Worm (Caenorhabditis elegans) whole organism, mixed stage, embryonic: ENCODE results near the gene grd-2.

Source experiments
- M03D4.4 ChIP-seq: sonication (generic microtip); optimal IDR thresholded peaks from 2 replicates; lab custom pipeline; 2017; ENCODE audit warnings: mild to moderate bottlenecking, missing genetic modification characterization, missing compliant biosample characterization
- bed-3 ChIP-seq: fragments of 200-800 bp; sonication (Bioruptor generic); optimal IDR thresholded peaks from 3 replicates; lab custom pipeline; 2018; ENCODE audit warnings: mild to moderate bottlenecking, missing genetic modification characterization, moderate library complexity, missing compliant biosample characterization
- blmp-1 ChIP-seq: fragments of 150-350 bp; optimal IDR thresholded peaks from 2 replicates; lab custom pipeline; 2014; ENCODE audit warnings: missing biosample characterization, missing genetic modification characterization
- ceh-39 ChIP-seq: fragments of 150-350 bp; optimal IDR thresholded peaks from 2 replicates; lab custom pipeline; 2014; ENCODE audit warnings: missing biosample characterization, missing genetic modification characterization
- ceh-43 ChIP-seq: fragments of 200-800 bp; sonication (Bioruptor generic); optimal IDR thresholded peaks from 2 replicates; lab custom pipeline; 2018; ENCODE audit warnings: mild to moderate bottlenecking, missing genetic modification characterization, moderate library complexity, missing compliant biosample characterization
- ceh-83 ChIP-seq: fragments of 200-800 bp; sonication (Bioruptor generic); optimal IDR thresholded peaks from 2 replicates; lab custom pipeline; 2018; ENCODE audit warnings: mild to moderate bottlenecking, missing genetic modification characterization, missing compliant biosample characterization
- ces-1 ChIP-seq: fragments of 150-350 bp; optimal IDR thresholded peaks from 2 replicates; lab custom pipeline; 2014; ENCODE audit warnings: missing biosample characterization, missing genetic modification reagents, missing genetic modification characterization
- cnd-1 ChIP-seq: fragments of 200-800 bp; sonication (Bioruptor generic); optimal IDR thresholded peaks from 2 replicates; lab custom pipeline; 2018; ENCODE audit warnings: mild to moderate bottlenecking, missing genetic modification characterization, missing compliant biosample characterization
- drap-1 ChIP-seq: fragments of 200-800 bp; sonication (Bioruptor generic); optimal IDR thresholded peaks from 3 replicates; lab custom pipeline; 2018; ENCODE audit warnings: mild to moderate bottlenecking, missing genetic modification characterization, missing compliant biosample characterization
- elt-1 ChIP-seq: sonication (generic microtip); optimal IDR thresholded peaks from 2 replicates; lab custom pipeline; 2017; ENCODE audit warnings: missing genetic modification characterization, mild to moderate bottlenecking, missing compliant biosample characterization, antibody characterized with exemption, moderate library complexity, borderline replicate concordance; ENCODE audit not compliant: insufficient read depth
- elt-3 ChIP-seq: fragments of 150-350 bp; optimal IDR thresholded peaks from 2 replicates; lab custom pipeline; 2014; ENCODE audit warnings: missing biosample characterization, missing genetic modification characterization
- flh-1 ChIP-seq: fragments of 200-800 bp; sonication (Bioruptor generic); optimal IDR thresholded peaks from 2 replicates; lab custom pipeline; 2018; ENCODE audit warnings: mild to moderate bottlenecking, missing genetic modification characterization, moderate library complexity, missing compliant biosample characterization
- ham-2 ChIP-seq: fragments of 200-800 bp; sonication (Bioruptor generic); optimal IDR thresholded peaks from 2 replicates; lab custom pipeline; 2018; ENCODE audit warnings: mild to moderate bottlenecking, missing genetic modification characterization, missing compliant biosample characterization
- hlh-1 ChIP-seq: fragments of 150-350 bp; optimal IDR thresholded peaks from 2 replicates; lab custom pipeline; 2014; ENCODE audit warnings: missing biosample characterization, missing genetic modification reagents, missing genetic modification characterization
- lin-13 ChIP-seq: fragments of 150-350 bp; optimal IDR thresholded peaks from 2 replicates; lab custom pipeline; 2014; ENCODE audit warnings: missing biosample characterization, missing genetic modification characterization
- lin-32 ChIP-seq: fragments of 200-800 bp; sonication (Bioruptor generic); optimal IDR thresholded peaks from 2 replicates; lab custom pipeline; 2018; ENCODE audit warnings: mild to moderate bottlenecking, missing genetic modification characterization, missing compliant biosample characterization
- lsy-2 ChIP-seq: fragments of 150-350 bp; optimal IDR thresholded peaks from 2 replicates; lab custom pipeline; 2014; ENCODE audit warnings: missing biosample characterization, missing genetic modification characterization
- mab-5 ChIP-seq: fragments of 150-350 bp; optimal IDR thresholded peaks from 2 replicates; lab custom pipeline; 2014; ENCODE audit warnings: missing biosample characterization, missing genetic modification characterization
- mep-1 ChIP-seq: fragments of 150-350 bp; optimal IDR thresholded peaks from 2 replicates; lab custom pipeline; 2017; ENCODE audit warnings: missing biosample characterization, missing genetic modification reagents, missing genetic modification characterization, inconsistent platforms
- mls-2 ChIP-seq: sonication (generic microtip); optimal IDR thresholded peaks from 2 replicates; lab custom pipeline; 2016; ENCODE audit warnings: mild to moderate bottlenecking, missing genetic modification characterization, moderate library complexity, missing compliant biosample characterization
- nhr-12 ChIP-seq: fragments of 150-350 bp; optimal IDR thresholded peaks from 2 replicates; lab custom pipeline; 2014; ENCODE audit warnings: missing biosample characterization, missing genetic modification characterization
- nhr-237 ChIP-seq: fragments of 150-350 bp; optimal IDR thresholded peaks from 2 replicates; lab custom pipeline; 2014; ENCODE audit warnings: missing biosample characterization, missing genetic modification characterization
- nhr-28 ChIP-seq: fragments of 150-350 bp; optimal IDR thresholded peaks from 2 replicates; lab custom pipeline; 2014; ENCODE audit warnings: missing biosample characterization, missing genetic modification characterization
- nhr-76 ChIP-seq: sonication (generic microtip); optimal IDR thresholded peaks from 2 replicates; lab custom pipeline; 2017; ENCODE audit warnings: missing biosample characterization, missing genetic modification characterization
- pha-4 ChIP-seq: fragments of 150-350 bp; optimal IDR thresholded peaks from 2 replicates; lab custom pipeline; 2018; ENCODE audit warnings: missing biosample characterization, missing genetic modification reagents, missing genetic modification characterization
- sem-2 ChIP-seq: fragments of 200-800 bp; sonication (Bioruptor generic); optimal IDR thresholded peaks from 2 replicates; lab custom pipeline; 2018; ENCODE audit warnings: mild to moderate bottlenecking, missing genetic modification characterization, missing compliant biosample characterization
- snpc-4 ChIP-seq: fragments of 150-350 bp; optimal IDR thresholded peaks from 2 replicates; lab custom pipeline; 2014; ENCODE audit warnings: missing biosample characterization, missing genetic modification characterization
- sptf-1 ChIP-seq: sonication (generic microtip); optimal IDR thresholded peaks from 2 replicates; lab custom pipeline; 2017; ENCODE audit warnings: mild to moderate bottlenecking, missing genetic modification characterization, moderate library complexity, missing compliant biosample characterization
- tbx-8 ChIP-seq: fragments of 200-800 bp; sonication (Bioruptor generic); optimal IDR thresholded peaks from 2 replicates; lab custom pipeline; 2018; ENCODE audit warnings: mild to moderate bottlenecking, missing genetic modification characterization, moderate library complexity, missing compliant biosample characterization
- unc-120 ChIP-seq: sonication (generic microtip); optimal IDR thresholded peaks from 2 replicates; lab custom pipeline; 2017; ENCODE audit warnings: missing genetic modification characterization, missing compliant biosample characterization; ENCODE audit not compliant: poor library complexity, severe bottlenecking
- zip-8 ChIP-seq: fragments of 150-350 bp; optimal IDR thresholded peaks from 2 replicates; lab custom pipeline; 2014; ENCODE audit warnings: missing biosample characterization, missing genetic modification characterization

Gene grd-2

ce11 chrV:20574314-20574713 is 35.3 kb upstream of the grd-2 start, which contains the start of gene clec-263:
TSS of gene clec-263 (plus strand) at chrV:20574614.
- TF ChIP-seq ceh-83 (GFP tag; lab: Kevin White, UChicago), result no peak
- TF ChIP-seq ces-1, result no peak
- no peak for TF ChIP-seq sptf-1
- no peak for TF ChIP-seq ham-2
- no peak for TF ChIP-seq nhr-12 (tag; lab: Kevin White, UChicago)

- no peak for TF ChIP-seq hlh-1 (tag; lab: Kevin White, UChicago)
- TF ChIP-seq tbx-8 (GFP tag; lab: Kevin White, UChicago), result no peak
- no peak for TF ChIP-seq ceh-43 (GFP tag; lab: Kevin White, UChicago)
- no peak for TF ChIP-seq lin-13
- TF ChIP-seq sem-2 (GFP tag; lab: Kevin White, UChicago), result no peak
- TF ChIP-seq ham-2, result no peak
- TF ChIP-seq unc-120 (tag; lab: Kevin White, UChicago), result no peak
- TF ChIP-seq, all 35 proteins: peak for 0
These were observed 34.7 kb upstream of the grd-2 start for ce11 chrV:20574872-20575271.

ce11 chrV:20579534-20579933 is 30.1 kb upstream of the grd-2 start, which contains the start of gene F26F2.8:
TSS of gene F26F2.8 (plus strand) at chrV:20579546.
- TF ChIP-seq snpc-4 (tag; lab: Kevin White, UChicago) (no peak), blmp-1 (tag; lab: Kevin White, UChicago) (no peak), zip-8 (tag; lab: Kevin White, UChicago) (no peak), nhr-237 (no peak), nhr-28 (tag; lab: Kevin White, UChicago) (no peak), unc-120 (tag; lab: Kevin White, UChicago) (no peak), elt-1 (tag; lab: Kevin White, UChicago) (no peak), ceh-83 (GFP tag; lab: Kevin White, UChicago) (no peak), lin-32 (no peak), M03D4.4 (tag; lab: Kevin White, UChicago) (no peak), elt-3 (tag; lab: Kevin White, UChicago) (no peak), ces-1 (no peak), tbx-8 (GFP tag; lab: Kevin White, UChicago) (no peak), sem-2 (GFP tag; lab: Kevin White, UChicago) (no peak), mep-1 (no peak)
- TF ChIP-seq, all 35 proteins: peak for 0

- TF ChIP-seq lin-13 (peak; percentile 70), blmp-1 (tag; lab: Kevin White, UChicago) (no peak), pha-4 (tag; lab: Kevin White, UChicago) (peak; percentile 23), bed-3 (GFP tag; lab: Kevin White, UChicago) (no peak), zip-8 (tag; lab: Kevin White, UChicago) (no peak), cnd-1 (tag; lab: Kevin White, UChicago) (peak; percentile 48), lin-32 (peak; percentile 17), hlh-1 (tag; lab: Kevin White, UChicago) (peak; percentile 23), snpc-4 (tag; lab: Kevin White, UChicago) (no peak), sem-2 (GFP tag; lab: Kevin White, UChicago) (no peak), ces-1 (peak; percentile 77), flh-1 (GFP tag; lab: Kevin White, UChicago) (no peak), nhr-237 (no peak), ceh-83 (GFP tag; lab: Kevin White, UChicago) (peak; percentile 61), elt-1 (tag; lab: Kevin White, UChicago) (no peak), nhr-76 (tag; lab: Kevin White, UChicago) (no peak), mab-5 (peak; percentile 45), lsy-2 (tag; lab: Kevin White, UChicago) (peak; percentile 57), sptf-1 (peak; percentile 95), elt-3 (tag; lab: Kevin White, UChicago) (no peak), nhr-28 (tag; lab: Kevin White, UChicago) (no peak), nhr-12 (tag; lab: Kevin White, UChicago) (no peak), mls-2 (tag; lab: Kevin White, UChicago) (peak; percentile 67), M03D4.4 (tag; lab: Kevin White, UChicago) (peak; percentile 53), ceh-39 (tag; lab: Kevin White, UChicago) (peak; percentile 12), ceh-43 (GFP tag; lab: Kevin White, UChicago) (peak; percentile 34), mep-1 (peak; percentile 74), drap-1 (peak; percentile 71)
These were observed 29.0 kb upstream of the grd-2 start, which contains the start of gene F26F2.7 for ce11 chrV:20580511-20581040. TSS of gene F26F2.7 (plus strand) at chrV:20580990.
